Worm (Caenorhabditis elegans) whole organism, L3 larva: ENCODE data around the gene fbxa-172.

Experiments used
- ZK546.5 ChIP-seq: sonication (generic microtip); optimal IDR thresholded peaks from 2 replicates; lab custom pipeline; 2017; ENCODE audit warnings: missing biosample characterization, missing genetic modification characterization
- ama-1 ChIP-seq: fragments of 150-350 bp; optimal IDR thresholded peaks from 2 replicates; lab custom pipeline; 2018
- egl-27 ChIP-seq: sonication (generic microtip); optimal IDR thresholded peaks from 4 replicates; lab custom pipeline; 2017; ENCODE audit warnings: missing biosample characterization, missing genetic modification reagents, missing genetic modification characterization
- eor-1 ChIP-seq, 2 experiments: fragments of 150-350 bp; optimal IDR thresholded peaks; 2 replicates each; lab custom pipeline; 2014 to 2018; ENCODE audit warnings: missing biosample characterization in 2 of 2, missing genetic modification characterization in 2 of 2
- fkh-10 ChIP-seq: sonication (generic microtip); optimal IDR thresholded peaks from 2 replicates; lab custom pipeline; 2017; ENCODE audit warnings: missing biosample characterization, missing genetic modification reagents, missing genetic modification characterization
- lin-39 ChIP-seq: fragments of 150-350 bp; optimal IDR thresholded peaks from 2 replicates; lab custom pipeline; 2018; ENCODE audit warnings: missing biosample characterization, missing genetic modification reagents, missing genetic modification characterization
- nfya-1 ChIP-seq: sonication (generic microtip); optimal IDR thresholded peaks from 2 replicates; lab custom pipeline; 2017; ENCODE audit warnings: missing genetic modification characterization, mild to moderate bottlenecking, missing compliant biosample characterization, antibody characterized with exemption, moderate library complexity; ENCODE audit not compliant: insufficient read depth
- nhr-11 ChIP-seq: fragments of 150-350 bp; optimal IDR thresholded peaks from 2 replicates; lab custom pipeline; 2014; ENCODE audit warnings: missing biosample characterization, missing genetic modification characterization
- pqm-1 ChIP-seq: fragments of 150-350 bp; optimal IDR thresholded peaks from 2 replicates; lab custom pipeline; 2017; ENCODE audit warnings: missing biosample characterization, missing genetic modification characterization, inconsistent platforms
- sea-2 ChIP-seq: fragments of 150-350 bp; sonication (generic microtip); optimal IDR thresholded peaks from 4 replicates; lab custom pipeline; 2014; ENCODE audit warnings: missing biosample characterization, missing genetic modification reagents, missing genetic modification characterization
- ztf-11 ChIP-seq: fragments of 150-350 bp; optimal IDR thresholded peaks from 2 replicates; lab custom pipeline; 2014; ENCODE audit warnings: missing biosample characterization, missing genetic modification characterization

DNA sequence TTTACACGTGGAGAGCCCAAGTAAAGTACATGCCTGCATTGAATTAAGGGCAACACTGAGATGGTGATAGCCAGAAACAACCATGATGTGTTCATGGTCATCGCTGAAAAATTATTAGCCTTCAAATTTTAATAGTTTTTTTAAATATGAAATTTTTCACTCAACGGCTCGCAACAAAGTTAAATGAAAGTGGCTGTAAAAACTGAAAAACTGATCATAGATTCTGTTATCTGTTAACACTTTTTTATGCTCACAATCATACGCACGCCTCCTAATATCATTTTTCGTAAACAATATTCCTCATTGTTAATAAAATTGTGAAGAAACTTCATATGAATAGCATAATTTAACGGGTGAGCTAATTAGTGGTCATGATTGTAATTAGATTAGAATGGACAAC lies 27.6 kb upstream of the fbxa-172 start, which contains the start of gene C18D4.4:
- TF ChIP-seq ZK546.5 (no peak), sea-2 (GFP tag; lab: Kevin White, UChicago) (no peak), pqm-1 (tag; lab: Kevin White, UChicago) (no peak), fkh-10 (GFP tag; lab: Kevin White, UChicago) (no peak), ama-1 (lab: Kevin White, UChicago) (no peak), egl-27 (tag; lab: Kevin White, UChicago) (no peak), eor-1 (tag; optimal IDR thresholded peaks at IDR 0.05; lab: Kevin White, UChicago) (no peak), lin-39 (tag; lab: Kevin White, UChicago) (no peak), ztf-11 (tag; lab: Kevin White, UChicago) (no peak), nhr-11 (tag; lab: Kevin White, UChicago) (no peak), nfya-1 (tag; lab: Kevin White, UChicago) (no peak)
